Fruit fly (Drosophila melanogaster): Measurements from ENCODE around the gene Spn27A.
A peak's percentile ranks its signal among the peaks of the same experiment; 100 is the strongest.

DNA sequence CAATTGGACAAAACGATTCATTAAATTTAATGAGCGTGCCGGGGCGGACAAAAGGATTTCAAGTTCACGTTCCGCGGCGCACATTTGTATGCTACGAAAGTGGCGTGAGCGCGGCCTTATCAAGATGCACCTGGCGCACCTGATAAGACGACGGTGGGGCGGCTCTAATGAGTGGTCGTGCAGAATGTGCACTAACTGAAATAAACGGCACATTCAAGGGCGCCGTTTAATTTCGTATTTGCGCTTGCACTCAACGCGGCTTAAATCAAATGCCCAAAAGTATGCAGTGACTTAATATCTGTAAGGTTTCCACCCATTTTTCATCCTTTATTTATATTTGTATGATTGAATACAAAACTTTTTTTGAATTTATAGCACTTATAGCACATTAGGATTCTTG lies 43.8 kb upstream of the Spn27A start:
- TF ChIP-seq foxo (GFP tag; optimal IDR thresholded peaks at IDR 0.05) (no peak), Dif (GFP tag; optimal IDR thresholded peaks at IDR 0.05; ENCODE audit: partially characterized antibody) (no peak), Mio (GFP tag; optimal IDR thresholded peaks at IDR 0.05) (no peak), HLH106 (tag; optimal IDR thresholded peaks at IDR 0.05) (no peak), dsf (GFP tag; optimal IDR thresholded peaks at IDR 0.05; ENCODE audit: borderline replicate concordance) (no peak), Dfd (GFP tag; optimal IDR thresholded peaks at IDR 0.05) (no peak), Myc (optimal IDR thresholded peaks at IDR 0.05) (peak; percentile 70), N (GFP tag; optimal IDR thresholded peaks at IDR 0.05) (peak; percentile 35), sage (GFP tag; optimal IDR thresholded peaks at IDR 0.05) (no peak), dl (GFP tag; optimal IDR thresholded peaks at IDR 0.05; ENCODE audit: insufficient read depth in 1 of 2, partially characterized antibody in 2 of 2) (no peak)
